Worm (Caenorhabditis elegans) whole organism, young adult: ENCODE results near the gene Y116A8C.38.

Experiments used
- B0261.1 ChIP-seq: sonication (generic microtip); optimal IDR thresholded peaks from 2 replicates; lab custom pipeline; 2016; ENCODE audit warnings: mild to moderate bottlenecking, missing genetic modification characterization, moderate library complexity, missing compliant biosample characterization
- C06A6.2 ChIP-seq: fragments of 200-800 bp; sonication (Bioruptor generic); conservative IDR thresholded peaks from 2 replicates; pipeline ENCODE4 v1.3.6; 2022; ENCODE audit warnings: missing genetic modification characterization, missing compliant biosample characterization
- D2030.7 ChIP-seq: fragments of 200-800 bp; sonication (Bioruptor generic); IDR thresholded peaks from 2 replicates; pipeline ENCODE4 v1.3.6; 2022; ENCODE audit warnings: missing genetic modification reagents, missing genetic modification characterization, missing compliant biosample characterization
- F33H1.4 ChIP-seq: fragments of 200-800 bp; sonication (Bioruptor generic); IDR thresholded peaks from 2 replicates; pipeline ENCODE4 v1.3.6; 2022; ENCODE audit warnings: missing genetic modification reagents, missing genetic modification characterization, missing compliant biosample characterization
- F39B2.1 ChIP-seq: fragments of 200-800 bp; sonication (Bioruptor generic); IDR thresholded peaks from 2 replicates; pipeline ENCODE4 v1.3.6; 2022; ENCODE audit warnings: missing genetic modification reagents, missing genetic modification characterization, missing compliant biosample characterization
- F49E8.2 ChIP-seq: sonication (generic microtip); optimal IDR thresholded peaks from 3 replicates; lab custom pipeline; 2017; ENCODE audit warnings: missing genetic modification characterization, mild to moderate bottlenecking, missing compliant biosample characterization, antibody characterized with exemption, moderate library complexity; ENCODE audit not compliant: insufficient read depth
- F52B5.7 ChIP-seq: sonication (generic microtip); optimal IDR thresholded peaks from 2 replicates; lab custom pipeline; 2016; ENCODE audit warnings: mild to moderate bottlenecking, missing genetic modification characterization, missing compliant biosample characterization
- F55B11.4 ChIP-seq: sonication (generic microtip); optimal IDR thresholded peaks from 2 replicates; lab custom pipeline; 2016; ENCODE audit warnings: missing compliant biosample characterization, missing genetic modification characterization, borderline replicate concordance; ENCODE audit not compliant: insufficient read depth
- T26A5.8 ChIP-seq: sonication (generic microtip); optimal IDR thresholded peaks from 2 replicates; lab custom pipeline; 2016; ENCODE audit warnings: missing genetic modification characterization, missing compliant biosample characterization
- Y56A3A.18 ChIP-seq: fragments of 200-800 bp; sonication (Bioruptor generic); IDR thresholded peaks from 2 replicates; pipeline ENCODE4 v1.3.6; 2022; ENCODE audit warnings: missing genetic modification reagents, missing genetic modification characterization, missing compliant biosample characterization
- Y67H2A.10 ChIP-seq: fragments of 200-800 bp; sonication (Bioruptor generic); conservative IDR thresholded peaks from 2 replicates; pipeline ENCODE4 v1.3.6; 2022; ENCODE audit warnings: missing genetic modification reagents, missing genetic modification characterization, missing compliant biosample characterization
- Y79H2A.3 ChIP-seq: fragments of 200-800 bp; sonication (Bioruptor generic); conservative IDR thresholded peaks from 2 replicates; pipeline ENCODE4 v1.3.6; 2022; ENCODE audit warnings: missing genetic modification reagents, missing genetic modification characterization, missing compliant biosample characterization
- atf-7 ChIP-seq: sonication (generic microtip); optimal IDR thresholded peaks from 2 replicates; lab custom pipeline; 2017; ENCODE audit warnings: mild to moderate bottlenecking, missing genetic modification characterization, missing compliant biosample characterization
- athp-1 ChIP-seq: sonication (generic microtip); optimal IDR thresholded peaks from 2 replicates; lab custom pipeline; 2017; ENCODE audit warnings: mild to moderate bottlenecking, missing genetic modification characterization, missing compliant biosample characterization
- attf-3 ChIP-seq: fragments of 200-800 bp; sonication (Bioruptor generic); conservative IDR thresholded peaks from 2 replicates; pipeline ENCODE4 v1.3.6; 2022; ENCODE audit warnings: missing genetic modification reagents, missing genetic modification characterization, missing compliant biosample characterization
- attf-6 ChIP-seq: fragments of 200-800 bp; sonication (Bioruptor generic); IDR thresholded peaks from 2 replicates; pipeline ENCODE4 v1.3.6; 2022; ENCODE audit warnings: missing genetic modification reagents, missing genetic modification characterization, missing compliant biosample characterization
- bed-1 ChIP-seq: fragments of 200-800 bp; sonication (Bioruptor generic); IDR thresholded peaks from 2 replicates; pipeline ENCODE4 v1.3.6; 2022; ENCODE audit warnings: missing genetic modification reagents, missing genetic modification characterization, missing compliant biosample characterization
- ceh-100 ChIP-seq: fragments of 200-800 bp; sonication (Bioruptor generic); IDR thresholded peaks from 2 replicates; pipeline ENCODE4 v1.3.6; 2022; ENCODE audit warnings: missing genetic modification reagents, missing genetic modification characterization, missing compliant biosample characterization
- ceh-91 ChIP-seq: fragments of 200-800 bp; sonication (Bioruptor generic); IDR thresholded peaks from 2 replicates; pipeline ENCODE4 v1.3.6; 2022; ENCODE audit warnings: missing genetic modification reagents, missing genetic modification characterization, missing compliant biosample characterization
- chd-7 ChIP-seq: sonication (generic microtip); optimal IDR thresholded peaks from 2 replicates; lab custom pipeline; 2016; ENCODE audit warnings: mild to moderate bottlenecking, missing genetic modification characterization, moderate library complexity, missing compliant biosample characterization
- dox-1 ChIP-seq: fragments of 200-800 bp; sonication (Bioruptor generic); IDR thresholded peaks from 2 replicates; pipeline ENCODE4 v1.3.6; 2022; ENCODE audit warnings: missing genetic modification reagents, missing genetic modification characterization, missing compliant biosample characterization
- hmg-1.2 ChIP-seq: fragments of 200-800 bp; sonication (Bioruptor generic); IDR thresholded peaks from 2 replicates; pipeline ENCODE4 v1.3.6; 2022; ENCODE audit warnings: missing genetic modification reagents, missing genetic modification characterization, missing compliant biosample characterization
- hmg-20 ChIP-seq: fragments of 200-800 bp; sonication (Bioruptor generic); IDR thresholded peaks from 2 replicates; pipeline ENCODE4 v1.3.6; 2022; ENCODE audit warnings: missing genetic modification reagents, missing genetic modification characterization, missing compliant biosample characterization
- let-607 ChIP-seq, 2 experiments: fragments of 200-800 bp in 1 of 2; sonication (Bioruptor generic) in 1 of 2; sonication (generic microtip) in 1 of 2; optimal IDR thresholded peaks; 2 replicates each; lab custom pipeline; 2016 to 2018; ENCODE audit warnings: mild to moderate bottlenecking in 2 of 2, missing compliant biosample characterization in 2 of 2, missing genetic modification characterization in 2 of 2, moderate library complexity in 2 of 2, missing genotype in 1 of 2
- lin-26 ChIP-seq: fragments of 200-800 bp; sonication (Bioruptor generic); IDR thresholded peaks from 2 replicates; pipeline ENCODE4 v1.3.6; 2022; ENCODE audit warnings: missing genetic modification reagents, missing genetic modification characterization, missing compliant biosample characterization
- lin-54 ChIP-seq: fragments of 200-800 bp; sonication (Bioruptor generic); optimal IDR thresholded peaks from 2 replicates; lab custom pipeline; 2018; ENCODE audit warnings: mild to moderate bottlenecking, missing genetic modification characterization, missing compliant biosample characterization
- mcd-1 ChIP-seq: fragments of 200-800 bp; sonication (Bioruptor generic); IDR thresholded peaks from 2 replicates; pipeline ENCODE4 v1.3.6; 2022; ENCODE audit warnings: missing genetic modification reagents, missing genetic modification characterization, missing compliant biosample characterization
- mel-28 ChIP-seq: sonication (generic microtip); optimal IDR thresholded peaks from 2 replicates; lab custom pipeline; 2016; ENCODE audit warnings: borderline replicate concordance, mild to moderate bottlenecking, missing genetic modification characterization, missing compliant biosample characterization
- nfyb-1 ChIP-seq: fragments of 200-800 bp; sonication (Bioruptor generic); IDR thresholded peaks from 2 replicates; pipeline ENCODE4 v1.3.6; 2022; ENCODE audit warnings: missing genetic modification reagents, missing genetic modification characterization, missing compliant biosample characterization
- nhr-120 ChIP-seq: fragments of 200-800 bp; sonication (Bioruptor generic); IDR thresholded peaks from 2 replicates; pipeline ENCODE4 v1.3.6; 2022; ENCODE audit warnings: missing genetic modification characterization, missing compliant biosample characterization
- nhr-27 ChIP-seq: fragments of 200-800 bp; sonication (Bioruptor generic); optimal IDR thresholded peaks from 2 replicates; lab custom pipeline; 2018; ENCODE audit warnings: mild to moderate bottlenecking, missing genetic modification characterization, moderate library complexity, missing compliant biosample characterization
- pha-4 ChIP-seq: fragments of 150-350 bp; sonication (generic microtip); optimal IDR thresholded peaks from 2 replicates; lab custom pipeline; 2014; ENCODE audit warnings: missing biosample characterization, missing genetic modification reagents, missing genetic modification characterization
- rec-8 ChIP-seq, 2 experiments: sonication (generic microtip); optimal IDR thresholded peaks; 2 replicates each; lab custom pipeline; 2016; ENCODE audit warnings: mild to moderate bottlenecking in 2 of 2, missing genetic modification characterization in 2 of 2, missing genetic modification reagents in 2 of 2, missing genotype in 2 of 2, missing biosample characterization in 1 of 2, missing compliant biosample characterization in 1 of 2, moderate library complexity in 1 of 2
- repo-1 ChIP-seq: sonication (generic microtip); optimal IDR thresholded peaks from 2 replicates; lab custom pipeline; 2017; ENCODE audit warnings: mild to moderate bottlenecking, missing genetic modification characterization, missing compliant biosample characterization
- snpc-3.4 ChIP-seq: sonication (generic microtip); optimal IDR thresholded peaks from 2 replicates; lab custom pipeline; 2017; ENCODE audit warnings: missing genetic modification characterization, mild to moderate bottlenecking, missing compliant biosample characterization, antibody characterized with exemption, moderate library complexity, missing genotype, missing genetic modification reagents
- snpc-4 ChIP-seq, 5 experiments: fragments of 150-350 bp in 1 of 5; sonication (generic microtip) in 4 of 5; optimal IDR thresholded peaks; 2 replicates each; lab custom pipeline; 2014 to 2018; ENCODE audit warnings: missing genetic modification characterization in 5 of 5, missing biosample characterization in 3 of 5, antibody characterized with exemption in 2 of 5, mild to moderate bottlenecking in 2 of 5, missing compliant biosample characterization in 2 of 5, missing genotype in 2 of 5, moderate library complexity in 2 of 5, missing genetic modification reagents in 1 of 5
- zfh-2 ChIP-seq: fragments of 200-800 bp; sonication (Bioruptor generic); conservative IDR thresholded peaks from 2 replicates; pipeline ENCODE4 v1.3.6; 2022; ENCODE audit warnings: missing genetic modification reagents, missing genetic modification characterization, missing compliant biosample characterization
- ztf-22 ChIP-seq: fragments of 200-800 bp; sonication (Bioruptor generic); optimal IDR thresholded peaks from 2 replicates; lab custom pipeline; 2018; ENCODE audit warnings: mild to moderate bottlenecking, missing genetic modification characterization, moderate library complexity, missing compliant biosample characterization
- ztf-28 ChIP-seq: fragments of 200-800 bp; sonication (Bioruptor generic); IDR thresholded peaks from 2 replicates; pipeline ENCODE4 v1.3.6; 2022; ENCODE audit warnings: missing genetic modification reagents, missing genetic modification characterization, missing compliant biosample characterization

The Y116A8C.38 gene

ce11 chrIV:17118987-17119732 is 12.2 kb upstream of the Y116A8C.38 start, which contains the start of gene itsn-1 (continued):
- peak in 1 of 2 experiments; percentile 8 for TF ChIP-seq rec-8 (tag; optimal IDR thresholded peaks at IDR 0.05; lab: Kevin White, UChicago)
- TF ChIP-seq let-607 (tag; optimal IDR thresholded peaks at IDR 0.05; lab: Kevin White, UChicago) = no peak
- TF ChIP-seq snpc-4 (GFP tag; optimal IDR thresholded peaks at IDR 0.05; lab: Kevin White, UChicago) = no peak
- peak in 1 of 4 experiments; percentile 57 for TF ChIP-seq snpc-4 (tag; optimal IDR thresholded peaks at IDR 0.05; lab: Kevin White, UChicago)
- TF ChIP-seq ztf-22 = no peak
- TF ChIP-seq attf-6 = peak; percentile 62; the same call in 1 of the 2 replicates
- no peak for TF ChIP-seq F39B2.1 (GFP tag; lab: Robert Waterston, UW)
- TF ChIP-seq snpc-3.4 (tag; lab: Kevin White, UChicago) = no peak
- TF ChIP-seq T26A5.8 (tag; lab: Kevin White, UChicago) = no peak
- TF ChIP-seq D2030.7 (GFP tag; lab: Robert Waterston, UW) = no peak
- no peak for TF ChIP-seq lin-54 (GFP tag; lab: Kevin White, UChicago)
- no peak for TF ChIP-seq C06A6.2
- no peak for TF ChIP-seq nhr-27 (tag; lab: Kevin White, UChicago)
- TF ChIP-seq nfyb-1 (GFP tag; lab: Robert Waterston, UW) = no peak
- TF ChIP-seq atf-7 (tag; lab: Kevin White, UChicago) = no peak
- no peak for TF ChIP-seq F55B11.4 (tag; lab: Kevin White, UChicago)
- 0 out of 2 replicates have a peak, but pooled peaks have one; percentile 5 for TF ChIP-seq ztf-28
- no peak for TF ChIP-seq hmg-1.2 (GFP tag; lab: Robert Waterston, UW)
- TF ChIP-seq pha-4 (tag; lab: Kevin White, UChicago) = no peak
- TF ChIP-seq F52B5.7 (tag; lab: Kevin White, UChicago) = no peak
- no peak for TF ChIP-seq B0261.1
- TF ChIP-seq attf-3 (GFP tag; lab: Robert Waterston, UW) = no peak
- TF ChIP-seq repo-1 (tag; lab: Kevin White, UChicago) = no peak
- TF ChIP-seq ceh-100 (GFP tag; lab: Robert Waterston, UW) = no peak
- peak; percentile 7 for TF ChIP-seq F49E8.2 (tag; lab: Kevin White, UChicago)
- TF ChIP-seq dox-1 (GFP tag; lab: Robert Waterston, UW) = peak; percentile 46; the same call in 1 of the 2 replicates
- 0 out of 2 replicates have a peak, but pooled peaks have one; percentile 31 for TF ChIP-seq mcd-1 (GFP tag; lab: Robert Waterston, UW)
- no peak for TF ChIP-seq athp-1 (tag; lab: Kevin White, UChicago)
- TF ChIP-seq lin-26 (GFP tag; lab: Robert Waterston, UW) = no peak
- TF ChIP-seq zfh-2 (GFP tag; lab: Robert Waterston, UW) = peak; percentile 70; the same call in 1 of the 2 replicates
- no peak for TF ChIP-seq bed-1 (GFP tag; lab: Robert Waterston, UW)
- TF ChIP-seq chd-7 (tag; lab: Kevin White, UChicago) = no peak
- TF ChIP-seq Y56A3A.18 (GFP tag; lab: Robert Waterston, UW) = no peak
- TF ChIP-seq hmg-20 (GFP tag; lab: Robert Waterston, UW) = no peak
- no peak for TF ChIP-seq Y67H2A.10 (GFP tag; lab: Robert Waterston, UW)
- 0 out of 2 replicates have a peak, but pooled peaks have one; percentile 16 for TF ChIP-seq F33H1.4 (GFP tag; lab: Robert Waterston, UW)
- TF ChIP-seq Y79H2A.3 = no peak
- TF ChIP-seq mel-28 (tag; lab: Kevin White, UChicago) = no peak
- TF ChIP-seq nhr-120 (GFP tag; lab: Robert Waterston, UW) = no peak
- no peak for TF ChIP-seq ceh-91 (GFP tag; lab: Robert Waterston, UW)
- TF ChIP-seq, all 124 proteins: peak for 12
